Worm (Caenorhabditis elegans) whole organism, L4 larva: ENCODE measurements around the gene F09E10.7.

ENCODE experiments used
- F10B5.3 ChIP-seq: sonication (generic microtip); optimal IDR thresholded peaks from 2 replicates; lab custom pipeline; 2016; ENCODE audit warnings: mild to moderate bottlenecking, missing genetic modification characterization, missing compliant biosample characterization
- F37D6.2 ChIP-seq: sonication (generic microtip); optimal IDR thresholded peaks from 2 replicates; lab custom pipeline; 2016; ENCODE audit warnings: mild to moderate bottlenecking, missing genetic modification characterization, missing compliant biosample characterization
- T20F7.1 ChIP-seq: fragments of 200-800 bp; sonication (Bioruptor generic); optimal IDR thresholded peaks from 2 replicates; lab custom pipeline; 2018; ENCODE audit warnings: mild to moderate bottlenecking, missing genetic modification characterization, missing compliant biosample characterization
- Y5F2A.4 ChIP-seq: fragments of 200-800 bp; sonication (Bioruptor generic); optimal IDR thresholded peaks from 2 replicates; lab custom pipeline; 2018; ENCODE audit warnings: mild to moderate bottlenecking, missing genetic modification characterization, missing compliant biosample characterization
- ZK337.2 ChIP-seq: fragments of 200-800 bp; sonication (Bioruptor generic); IDR thresholded peaks from 2 replicates; pipeline ENCODE4 v1.3.6; 2022; ENCODE audit warnings: missing genetic modification reagents, missing genetic modification characterization, missing compliant biosample characterization
- aha-1 ChIP-seq: fragments of 150-350 bp; peaks from one replicate; lab custom pipeline; 2014; ENCODE audit warnings: missing biosample characterization, missing genetic modification characterization
- ceh-20 ChIP-seq: fragments of 200-800 bp; sonication (Bioruptor generic); IDR thresholded peaks from 2 replicates; pipeline ENCODE4 v1.3.6; 2022; ENCODE audit warnings: missing genetic modification reagents, missing genetic modification characterization, missing compliant biosample characterization
- ceh-62 ChIP-seq: sonication (generic microtip); optimal IDR thresholded peaks from 2 replicates; lab custom pipeline; 2017; ENCODE audit warnings: missing biosample characterization, missing genetic modification characterization
- ctbp-1 ChIP-seq: fragments of 200-800 bp; sonication (Bioruptor generic); IDR thresholded peaks from 2 replicates; pipeline ENCODE4 v1.3.6; 2022; ENCODE audit warnings: missing genetic modification reagents, missing genetic modification characterization, missing compliant biosample characterization
- daf-16 ChIP-seq, 3 experiments: sonication (generic microtip); optimal IDR thresholded peaks; 2 replicates each; lab custom pipeline; 2016 to 2017; ENCODE audit warnings: missing genetic modification characterization in 3 of 3, missing genetic modification reagents in 3 of 3, mild to moderate bottlenecking in 2 of 3, missing compliant biosample characterization in 2 of 3, missing biosample characterization in 1 of 3, moderate library complexity in 1 of 3
- dmd-6 ChIP-seq: fragments of 200-800 bp; sonication (Bioruptor generic); IDR thresholded peaks from 2 replicates; pipeline ENCODE4 v1.3.6; 2022; ENCODE audit warnings: missing genetic modification reagents, missing genetic modification characterization, missing compliant biosample characterization
- dpl-1 ChIP-seq: fragments of 150-350 bp; optimal IDR thresholded peaks from 2 replicates; lab custom pipeline; 2014; ENCODE audit warnings: missing biosample characterization, missing genetic modification reagents, missing genetic modification characterization
- egl-27 ChIP-seq: sonication (generic microtip); optimal IDR thresholded peaks from 3 replicates; lab custom pipeline; 2017; ENCODE audit warnings: missing biosample characterization, missing genetic modification reagents, missing genetic modification characterization
- hlh-11 ChIP-seq: fragments of 200-800 bp; sonication (Bioruptor generic); optimal IDR thresholded peaks from 2 replicates; lab custom pipeline; 2018; ENCODE audit warnings: mild to moderate bottlenecking, missing genetic modification characterization, missing compliant biosample characterization
- hlh-30 ChIP-seq: sonication (generic microtip); optimal IDR thresholded peaks from 2 replicates; lab custom pipeline; 2017; ENCODE audit warnings: antibody characterized with exemption, mild to moderate bottlenecking, missing genetic modification characterization, missing compliant biosample characterization; ENCODE audit not compliant: insufficient read depth
- jun-1 ChIP-seq: fragments of 150-350 bp; optimal IDR thresholded peaks from 2 replicates; lab custom pipeline; 2014; ENCODE audit warnings: missing biosample characterization, missing genetic modification reagents, missing genetic modification characterization
- lin-15B ChIP-seq: fragments of 150-350 bp; sonication (generic microtip); optimal IDR thresholded peaks from 3 replicates; lab custom pipeline; 2014; ENCODE audit warnings: missing biosample characterization, missing genetic modification characterization
- mdl-1 ChIP-seq, 2 experiments: fragments of 150-350 bp in 1 of 2; sonication (generic microtip) in 1 of 2; optimal IDR thresholded peaks; 2 replicates each; lab custom pipeline; 2014 to 2017; ENCODE audit warnings: missing biosample characterization in 2 of 2, missing genetic modification characterization in 2 of 2
- mxl-2 ChIP-seq: fragments of 200-800 bp; sonication (Bioruptor generic); conservative IDR thresholded peaks from 2 replicates; pipeline ENCODE4 v1.3.6; 2022; ENCODE audit warnings: missing genetic modification reagents, missing genetic modification characterization, missing compliant biosample characterization
- mxl-3 ChIP-seq: fragments of 200-800 bp; sonication (Bioruptor generic); optimal IDR thresholded peaks from 2 replicates; lab custom pipeline; 2018; ENCODE audit warnings: mild to moderate bottlenecking, missing genetic modification characterization, missing compliant biosample characterization
- nhr-102 ChIP-seq: sonication (generic microtip); optimal IDR thresholded peaks from 2 replicates; lab custom pipeline; 2016; ENCODE audit warnings: mild to moderate bottlenecking, missing genetic modification characterization, moderate library complexity, missing compliant biosample characterization
- nhr-28 ChIP-seq: fragments of 150-350 bp; optimal IDR thresholded peaks from 2 replicates; lab custom pipeline; 2014; ENCODE audit warnings: missing biosample characterization, missing genetic modification characterization
- nhr-42 ChIP-seq: fragments of 200-800 bp; sonication (Bioruptor generic); IDR thresholded peaks from 2 replicates; pipeline ENCODE4 v1.3.6; 2022; ENCODE audit warnings: missing genetic modification characterization, missing compliant biosample characterization
- nhr-48 ChIP-seq: sonication (generic microtip); optimal IDR thresholded peaks from 2 replicates; lab custom pipeline; 2016; ENCODE audit warnings: mild to moderate bottlenecking, missing genetic modification characterization, missing compliant biosample characterization
- rbr-2 ChIP-seq: sonication (generic microtip); optimal IDR thresholded peaks from 2 replicates; lab custom pipeline; 2016; ENCODE audit warnings: missing genotype, missing genetic modification characterization, missing compliant biosample characterization
- saeg-2 ChIP-seq: fragments of 200-800 bp; sonication (Bioruptor generic); IDR thresholded peaks from 2 replicates; pipeline ENCODE4 v1.3.6; 2022; ENCODE audit warnings: missing genetic modification reagents, missing genetic modification characterization, missing compliant biosample characterization
- unc-62 ChIP-seq, 3 experiments: fragments of 150-350 bp in 1 of 3; sonication (generic microtip); optimal IDR thresholded peaks in 2 of 3; peaks in 1 of 3; 1 replicate in 1 of 3; 2 replicates in 2 of 3; lab custom pipeline; 2014 to 2017; ENCODE audit warnings: missing biosample characterization in 3 of 3, missing genetic modification characterization in 3 of 3, missing genetic modification reagents in 3 of 3, missing genotype in 1 of 3

The F09E10.7 gene

DNA sequence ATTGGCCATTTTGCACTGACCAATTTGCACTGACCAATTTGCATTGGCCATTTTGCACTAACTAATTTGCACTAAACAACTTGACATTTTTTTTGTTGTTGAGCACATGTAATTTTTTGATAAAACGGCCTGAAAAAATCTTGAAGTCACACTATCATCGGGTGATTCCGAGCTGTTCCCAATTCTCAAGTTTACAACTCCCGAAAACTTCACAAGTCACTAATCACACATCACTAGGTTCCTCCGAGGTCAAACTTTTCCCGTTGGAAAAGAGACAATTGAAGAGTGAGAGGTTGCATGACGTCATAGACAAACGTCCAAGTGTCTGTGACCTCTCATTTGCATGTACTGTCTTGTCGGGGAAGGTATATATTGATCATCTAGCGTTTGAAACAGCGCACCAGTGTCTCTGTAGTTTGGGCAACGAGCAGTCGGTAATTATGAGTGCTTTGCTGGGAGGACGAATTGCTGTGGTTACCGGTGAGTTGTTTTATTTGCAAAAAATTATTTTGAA lies 15.5 kb downstream of the F09E10.7 start, which contains the start of the genes D1005.10 and dhs-25 (continued):
- TF ChIP-seq F10B5.3 (no peak), nhr-102 (tag; lab: Kevin White, UChicago) (peak; percentile 78), ctbp-1 (GFP tag; lab: Robert Waterston, UW) (no peak)

ce11 chrX:1485718-1486117 lies 15.9 kb downstream of the F09E10.7 start, which contains the start of gene D1005.4:
TSS of gene D1005.4 (minus strand) at chrX:1485818.
- TF ChIP-seq nhr-28 (tag; lab: Kevin White, UChicago), result peak; percentile 38
- no peak for TF ChIP-seq ZK337.2 (GFP tag; lab: Robert Waterston, UW)

DNA sequence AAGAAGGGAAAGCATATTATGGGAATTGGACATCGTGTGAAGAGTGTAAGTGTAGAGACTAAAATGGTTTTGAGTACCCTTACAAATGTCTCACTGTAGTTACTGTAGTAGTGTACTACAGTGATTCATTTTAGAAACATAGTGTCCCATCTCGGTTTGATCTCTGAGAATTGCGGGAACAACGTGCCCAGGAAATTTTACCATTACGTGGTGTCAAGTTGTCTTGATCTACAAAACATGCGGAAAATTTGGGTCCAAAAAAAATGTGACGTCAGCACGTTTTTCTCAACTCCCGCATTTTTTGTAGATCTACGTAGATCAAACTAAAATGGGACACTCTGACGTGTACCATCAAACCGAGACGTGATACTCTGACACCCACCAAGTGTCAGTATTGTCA lies 18.4 kb downstream of the F09E10.7 start:
- TF ChIP-seq aha-1 (peak; percentile 90), jun-1 (tag; lab: Kevin White, UChicago) (no peak), hlh-11 (tag; lab: Kevin White, UChicago) (no peak), egl-27 (tag; lab: Kevin White, UChicago) (no peak)

ce11 chrX:1480564-1480963 lies 21.1 kb downstream of the F09E10.7 start:
- no peak for TF ChIP-seq T20F7.1 (GFP tag; lab: Kevin White, UChicago)
- TF ChIP-seq mxl-3 (GFP tag; lab: Kevin White, UChicago), result no peak
- no peak for TF ChIP-seq nhr-48 (tag; lab: Kevin White, UChicago)
- TF ChIP-seq ZK337.2 (GFP tag; lab: Robert Waterston, UW), result no peak
- TF ChIP-seq ceh-20 (GFP tag; lab: Robert Waterston, UW), result no peak
- TF ChIP-seq, all 104 proteins: peak for 0

ce11 chrX:1479637-1480036 lies 22.0 kb downstream of the F09E10.7 start:
- no peak for TF ChIP-seq nhr-102 (tag; lab: Kevin White, UChicago)
- TF ChIP-seq lin-15B (tag; lab: Kevin White, UChicago), result no peak
- TF ChIP-seq dmd-6 (GFP tag; lab: Robert Waterston, UW), result peak; percentile 45; the same call in 1 of the 2 replicates
- TF ChIP-seq mxl-2 (GFP tag; lab: Robert Waterston, UW), result peak; percentile 97
- TF ChIP-seq hlh-30, result peak; percentile 71
- TF ChIP-seq unc-62 (GFP tag; optimal IDR thresholded peaks at IDR 0.05 in 1 of 2; lab: Kevin White, UChicago), result peak in 1 of 2 experiments; percentile 70
- TF ChIP-seq unc-62 (tag; optimal IDR thresholded peaks at IDR 0.05; lab: Kevin White, UChicago), result no peak
- no peak for TF ChIP-seq F37D6.2
- no peak for TF ChIP-seq nhr-42
- no peak for TF ChIP-seq Y5F2A.4 (GFP tag; lab: Kevin White, UChicago)
- peak; percentile 36 for TF ChIP-seq aha-1
- peak; percentile 25 for TF ChIP-seq hlh-11 (tag; lab: Kevin White, UChicago)
- TF ChIP-seq daf-16 (GFP tag; optimal IDR thresholded peaks at IDR 0.05; lab: Kevin White, UChicago), result no peak
- TF ChIP-seq daf-16 (tag; optimal IDR thresholded peaks at IDR 0.05; lab: Kevin White, UChicago), result peak; percentile 40

DNA sequence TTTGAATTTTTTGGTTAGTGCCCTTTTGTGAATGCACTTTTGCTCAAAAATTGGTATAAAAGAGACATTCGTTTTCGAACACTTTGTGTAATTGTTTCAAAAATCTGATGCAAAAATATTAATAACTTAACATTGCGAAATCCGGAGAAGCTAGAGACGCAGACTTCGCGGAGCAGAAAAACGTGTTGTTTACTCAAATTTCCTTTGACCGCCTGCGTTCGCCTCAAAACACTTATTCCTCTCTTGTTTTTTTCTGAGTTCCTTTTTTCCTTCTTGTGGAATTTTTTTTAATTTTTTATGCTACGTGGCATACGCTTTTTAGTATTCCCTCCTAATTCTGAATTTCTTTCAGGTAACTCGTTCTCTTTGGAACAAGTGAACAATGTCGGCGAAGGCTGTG lies 22.5 kb downstream of the F09E10.7 start, which contains the start of gene acly-1:
acly-1 (plus strand) TSS at position 353 of the 400 bp plus-strand sequence.
- TF ChIP-seq dpl-1 (GFP tag; lab: Kevin White, UChicago) (no peak), unc-62 (GFP tag; optimal IDR thresholded peaks at IDR 0.05 in 1 of 2; lab: Kevin White, UChicago) (peak in 1 of 2 experiments; percentile 58), unc-62 (tag; optimal IDR thresholded peaks at IDR 0.05; lab: Kevin White, UChicago) (no peak), aha-1 (peak; percentile 83), daf-16 (GFP tag; optimal IDR thresholded peaks at IDR 0.05; lab: Kevin White, UChicago) (no peak), daf-16 (tag; optimal IDR thresholded peaks at IDR 0.05; lab: Kevin White, UChicago) (peak; percentile 67), mdl-1 (tag; optimal IDR thresholded peaks at IDR 0.05; lab: Kevin White, UChicago) (peak in 1 of 2 experiments; percentile 55), rbr-2 (tag; lab: Kevin White, UChicago) (peak; percentile 33)
- TF ChIP-seq, all 104 proteins: peak for 5

DNA sequence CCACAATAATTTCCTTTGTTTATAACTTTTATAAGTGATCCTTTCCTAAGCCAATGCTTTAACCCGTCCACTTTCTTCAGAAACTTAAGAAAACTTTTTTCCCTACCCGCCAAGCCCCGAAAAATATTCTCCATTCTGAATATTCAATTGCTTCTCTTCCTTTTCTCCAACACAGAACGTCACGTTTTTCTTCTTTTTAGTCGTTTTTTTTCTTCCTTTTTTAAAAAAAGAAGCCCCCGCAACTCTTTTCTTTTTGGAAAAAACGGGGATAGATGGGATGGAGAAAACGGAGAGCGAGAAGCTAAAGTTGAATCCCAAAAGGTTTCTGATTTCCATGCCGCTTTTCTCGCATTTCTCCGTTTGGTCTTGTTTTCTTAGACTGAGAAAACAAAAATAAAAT lies 23.1 kb downstream of the F09E10.7 start:
- TF ChIP-seq hlh-30 (peak; percentile 17), saeg-2 (no peak), ceh-62 (tag; lab: Kevin White, UChicago) (no peak)
